Fruit fly (Drosophila melanogaster): Measurements from ENCODE around the gene CG15210.

Gene CG15210

dm6 chrX:10825349-10826129 is 13.5 kb upstream of the CG15210 start (continued):
- no peak for TF ChIP-seq Doc3 (GFP tag; IDR thresholded peaks at IDR 0.05; ENCODE audit: partially characterized antibody)
- TF ChIP-seq insv (GFP tag; optimal IDR thresholded peaks at IDR 0.05), result no peak
- peak; percentile 25 for TF ChIP-seq CG16863 (GFP tag; optimal IDR thresholded peaks at IDR 0.05)
- TF ChIP-seq Chrac-16 (GFP tag; optimal IDR thresholded peaks at IDR 0.05), result peak; percentile 45
- TF ChIP-seq sc (optimal IDR thresholded peaks at IDR 0.05), result no peak
- TF ChIP-seq sc (GFP tag; optimal IDR thresholded peaks at IDR 0.05), result peak; percentile 2
- peak; percentile 6 for TF ChIP-seq Bdp1 (GFP tag; optimal IDR thresholded peaks at IDR 0.05)
- no peak for TF ChIP-seq Sry-δ (GFP tag; optimal IDR thresholded peaks at IDR 0.05)
- peak; percentile 30; the same call in 1 of the 2 replicates for TF ChIP-seq ara (GFP tag; IDR thresholded peaks at IDR 0.05)
- no peak for TF ChIP-seq Jarid2 (GFP tag; optimal IDR thresholded peaks at IDR 0.05)
- no peak for TF ChIP-seq emc (GFP tag; optimal IDR thresholded peaks at IDR 0.05)
- TF ChIP-seq pho (GFP tag; optimal IDR thresholded peaks at IDR 0.05), result no peak
- no peak for TF ChIP-seq C15 (GFP tag; IDR thresholded peaks at IDR 0.05)
- TF ChIP-seq Awh (GFP tag; IDR thresholded peaks at IDR 0.05), result no peak
- TF ChIP-seq exex (tag; optimal IDR thresholded peaks at IDR 0.05), result no peak
- no peak for TF ChIP-seq gce (GFP tag; IDR thresholded peaks at IDR 0.05)
- TF ChIP-seq tll (GFP tag; optimal IDR thresholded peaks at IDR 0.05), result no peak
- TF ChIP-seq Fer3 (tag; optimal IDR thresholded peaks at IDR 0.05), result no peak
- TF ChIP-seq crc (GFP tag; optimal IDR thresholded peaks at IDR 0.05), result no peak
- no peak for TF ChIP-seq CG6854 (GFP tag; optimal IDR thresholded peaks at IDR 0.05)
- no peak for TF ChIP-seq CG7372 (GFP tag; IDR thresholded peaks at IDR 0.05)
- peak; percentile 12 for TF ChIP-seq Myb (GFP tag; optimal IDR thresholded peaks at IDR 0.05)
- TF ChIP-seq CG14050 (GFP tag; IDR thresholded peaks at IDR 0.05), result no peak
- no peak for TF ChIP-seq CG18011 (GFP tag; optimal IDR thresholded peaks at IDR 0.05)
- TF ChIP-seq D (optimal IDR thresholded peaks at IDR 0.05), result no peak
- TF ChIP-seq D (GFP tag; optimal IDR thresholded peaks at IDR 0.05), result peak; percentile 54
- no peak for TF ChIP-seq CG10543 (GFP tag; optimal IDR thresholded peaks at IDR 0.05)
- TF ChIP-seq CG6765 (GFP tag; optimal IDR thresholded peaks at IDR 0.05), result no peak
- TF ChIP-seq CG15514 (GFP tag; optimal IDR thresholded peaks at IDR 0.05), result no peak
- TF ChIP-seq zf30C (GFP tag; optimal IDR thresholded peaks at IDR 0.05), result no peak
- TF ChIP-seq ftz-f1 (GFP tag; optimal IDR thresholded peaks at IDR 0.05), result no peak
- TF ChIP-seq crol (GFP tag; IDR thresholded peaks at IDR 0.05), result peak; percentile 87
- TF ChIP-seq CG6689 (GFP tag; IDR thresholded peaks at IDR 0.05), result peak; percentile 30; the same call in 1 of the 2 replicates
- TF ChIP-seq HLH54F (GFP tag; optimal IDR thresholded peaks at IDR 0.05), result no peak
- no peak for TF ChIP-seq HLH3B (GFP tag; IDR thresholded peaks at IDR 0.05)
- peak; percentile 67 for TF ChIP-seq Xrp1 (GFP tag; IDR thresholded peaks at IDR 0.05)
- TF ChIP-seq Gug (GFP tag; IDR thresholded peaks at IDR 0.05), result no peak
- peak; percentile 4 for TF ChIP-seq CG15601 (tag; optimal IDR thresholded peaks at IDR 0.05)
- no peak for TF ChIP-seq CG7271 (tag; optimal IDR thresholded peaks at IDR 0.05)
- TF ChIP-seq her (GFP tag; optimal IDR thresholded peaks at IDR 0.05), result no peak
- TF ChIP-seq CG6683 (GFP tag; optimal IDR thresholded peaks at IDR 0.05), result no peak
- TF ChIP-seq CG11247 (GFP tag; IDR thresholded peaks at IDR 0.05), result no peak
- peak; percentile 22 for TF ChIP-seq slp2 (GFP tag; optimal IDR thresholded peaks at IDR 0.05)
- TF ChIP-seq otp (GFP tag; IDR thresholded peaks at IDR 0.05), result 0 out of 3 replicates have a peak, but pooled peaks have one; percentile 31
- no peak for TF ChIP-seq stwl (tag; optimal IDR thresholded peaks at IDR 0.05)
- no peak for TF ChIP-seq CG14965 (GFP tag; optimal IDR thresholded peaks at IDR 0.05; ENCODE audit: borderline replicate concordance)
- no peak for TF ChIP-seq CG9817 (tag; optimal IDR thresholded peaks at IDR 0.05)
- TF ChIP-seq ewg (GFP tag; optimal IDR thresholded peaks at IDR 0.05), result peak; percentile 24
- peak; percentile 64 for TF ChIP-seq CG9727 (GFP tag; optimal IDR thresholded peaks at IDR 0.05)
- TF ChIP-seq lbe (GFP tag; optimal IDR thresholded peaks at IDR 0.05), result no peak

Measured in whole organism, embryonic.